Fruit fly (Drosophila melanogaster) Kc167 (cell line): ENCODE measurements around the gene Abca3.

ENCODE experiments used
- Sin3A ChIP-seq: fragments of >200 bp; optimal IDR thresholded peaks from 2 replicates; lab custom pipeline; 2018; ENCODE audit warnings: missing external identifiers
- insv ChIP-seq: fragments of >200 bp; optimal IDR thresholded peaks from 3 replicates; lab custom pipeline; 2018; ENCODE audit warnings: missing external identifiers
- psq ChIP-seq: fragments of >200 bp; optimal IDR thresholded peaks from 2 replicates; lab custom pipeline; 2017; ENCODE audit warnings: missing external identifiers

dm6 chrX:21319202-21319772 is 12.8 kb upstream of the Abca3 start, which contains the start of the genes SLIRP1 and anox:
- TF ChIP-seq Sin3A (lab: Kevin White, UChicago) (no peak), insv (no peak), psq (lab: Kevin White, UChicago) (no peak)
